Fruit fly (Drosophila melanogaster) whole organism, embryonic: ENCODE measurements around the gene CG7550.

Source experiments
- Adf1 ChIP-seq: fragments of 200-800 bp; sonication (Bioruptor generic); IDR thresholded peaks from 2 replicates; pipeline ENCODE4 v1.3.6; 2022; ENCODE audit warnings: missing biosample characterization, missing genetic modification characterization
- Blimp-1 ChIP-seq: fragments of 200-800 bp; sonication (Bioruptor generic); optimal IDR thresholded peaks from 3 replicates; lab custom pipeline; 2018; ENCODE audit warnings: missing biosample characterization, missing genetic modification characterization, mild to moderate bottlenecking, moderate library complexity, missing genetic modification reagents
- Bteb2 ChIP-seq: fragments of 200-800 bp; sonication (Bioruptor generic); optimal IDR thresholded peaks from 2 replicates; lab custom pipeline; 2016; ENCODE audit warnings: missing biosample characterization, missing genetic modification characterization
- C15 ChIP-seq: fragments of 200-800 bp; sonication (Bioruptor generic); IDR thresholded peaks from 3 replicates; pipeline ENCODE4 v1.3.6; 2022; ENCODE audit warnings: missing biosample characterization, missing genetic modification characterization
- CG11398 ChIP-seq: fragments of 200-800 bp; sonication (Bioruptor generic); optimal IDR thresholded peaks from 2 replicates; lab custom pipeline; 2016; ENCODE audit warnings: missing biosample characterization, missing genetic modification characterization
- CG11560 ChIP-seq: fragments of 200-800 bp; sonication (Bioruptor generic); IDR thresholded peaks from 3 replicates; pipeline ENCODE4 v1.3.6; 2022; ENCODE audit warnings: missing biosample characterization, missing genetic modification characterization
- CG11723 ChIP-seq: fragments of 200-800 bp; sonication (Bioruptor generic); optimal IDR thresholded peaks from 2 replicates; lab custom pipeline; 2017; ENCODE audit warnings: missing biosample characterization, mild to moderate bottlenecking, missing genetic modification characterization
- CG1647 ChIP-seq: fragments of 200-800 bp; sonication (Bioruptor generic); optimal IDR thresholded peaks from 3 replicates; lab custom pipeline; 2016; ENCODE audit warnings: missing biosample characterization, missing genetic modification characterization
- CG2120 ChIP-seq: fragments of 200-800 bp; sonication (Bioruptor generic); optimal IDR thresholded peaks from 3 replicates; lab custom pipeline; 2016; ENCODE audit warnings: missing biosample characterization, missing genetic modification characterization
- CG2129 ChIP-seq: fragments of 200-800 bp; sonication (Bioruptor generic); IDR thresholded peaks from 2 replicates; pipeline ENCODE4 v1.3.6; 2022; ENCODE audit warnings: missing biosample characterization, missing genetic modification characterization; ENCODE audit not compliant: partially characterized antibody
- CG34422 ChIP-seq: fragments of 200-800 bp; sonication (Bioruptor generic); IDR thresholded peaks from 3 replicates; pipeline ENCODE4 v1.3.6; 2022; ENCODE audit warnings: missing biosample characterization, missing genetic modification characterization
- CG4282 ChIP-seq: fragments of 200-800 bp; sonication (Bioruptor generic); optimal IDR thresholded peaks from 2 replicates; lab custom pipeline; 2016; ENCODE audit warnings: missing biosample characterization, missing genetic modification characterization
- CG6254 ChIP-seq: fragments of 200-800 bp; sonication (Bioruptor generic); optimal IDR thresholded peaks from 3 replicates; lab custom pipeline; 2017; ENCODE audit warnings: mild to moderate bottlenecking, missing biosample characterization, missing genetic modification reagents, missing genetic modification characterization
- CG6689 ChIP-seq: fragments of 200-800 bp; sonication (Bioruptor generic); IDR thresholded peaks from 2 replicates; pipeline ENCODE4 v1.3.6; 2022; ENCODE audit warnings: missing biosample characterization, missing genetic modification characterization
- CG6791 ChIP-seq: fragments of 200-800 bp; sonication (Bioruptor generic); IDR thresholded peaks from 3 replicates; pipeline ENCODE4 v1.3.6; 2022; ENCODE audit warnings: missing biosample characterization, missing genetic modification characterization; ENCODE audit not compliant: partially characterized antibody
- CG6813 ChIP-seq: fragments of 200-800 bp; sonication (Bioruptor generic); optimal IDR thresholded peaks from 2 replicates; lab custom pipeline; 2017; ENCODE audit warnings: missing biosample characterization, missing genetic modification characterization, mild to moderate bottlenecking, moderate library complexity, missing genetic modification reagents
- Dad ChIP-seq: fragments of 200-800 bp; sonication (Bioruptor generic); optimal IDR thresholded peaks from 3 replicates; lab custom pipeline; 2016; ENCODE audit warnings: missing biosample characterization, missing genetic modification characterization
- Dbx ChIP-seq: fragments of 200-800 bp; sonication (Bioruptor generic); IDR thresholded peaks from 3 replicates; pipeline ENCODE4 v1.3.6; 2022; ENCODE audit warnings: missing biosample characterization, missing genetic modification characterization
- Gsc ChIP-seq: fragments of 200-800 bp; sonication (Bioruptor generic); IDR thresholded peaks from 2 replicates; pipeline ENCODE4 v1.3.6; 2022; ENCODE audit warnings: missing biosample characterization, missing genetic modification characterization
- Neu2 ChIP-seq: fragments of 200-800 bp; sonication (Bioruptor generic); optimal IDR thresholded peaks from 3 replicates; lab custom pipeline; 2016; ENCODE audit warnings: missing biosample characterization, missing genetic modification characterization, borderline replicate concordance
- NfI ChIP-seq: fragments of 200-800 bp; sonication (Bioruptor generic); optimal IDR thresholded peaks from 3 replicates; lab custom pipeline; 2018; ENCODE audit warnings: missing biosample characterization, mild to moderate bottlenecking, missing genetic modification characterization, moderate library complexity
- Oaz ChIP-seq: fragments of 200-800 bp; sonication (Bioruptor generic); IDR thresholded peaks from 2 replicates; pipeline ENCODE4 v1.3.6; 2022; ENCODE audit warnings: missing biosample characterization, missing genetic modification characterization
- PHDP ChIP-seq: fragments of 200-800 bp; sonication (Bioruptor generic); optimal IDR thresholded peaks from 3 replicates; lab custom pipeline; 2018; ENCODE audit warnings: missing biosample characterization, mild to moderate bottlenecking, missing genetic modification characterization, moderate library complexity
- Sox102F ChIP-seq: fragments of 200-800 bp; sonication (Bioruptor generic); optimal IDR thresholded peaks from 2 replicates; lab custom pipeline; 2018; ENCODE audit warnings: missing biosample characterization, mild to moderate bottlenecking, missing genetic modification characterization, moderate library complexity
- Sry-δ ChIP-seq: fragments of 200-800 bp; sonication (Bioruptor generic); optimal IDR thresholded peaks from 2 replicates; lab custom pipeline; 2016; ENCODE audit warnings: missing biosample characterization, missing genetic modification characterization
- ac ChIP-seq: fragments of 200-800 bp; sonication (Bioruptor generic); optimal IDR thresholded peaks from 3 replicates; lab custom pipeline; 2017; ENCODE audit warnings: missing biosample characterization, mild to moderate bottlenecking, missing genetic modification characterization
- ash1 ChIP-seq: fragments of 200-800 bp; sonication (Bioruptor generic); optimal IDR thresholded peaks from 2 replicates; lab custom pipeline; 2018; ENCODE audit warnings: missing biosample characterization, mild to moderate bottlenecking, missing genetic modification characterization
- bab2 ChIP-seq: fragments of 200-800 bp; sonication (Bioruptor generic); optimal IDR thresholded peaks from 2 replicates; lab custom pipeline; 2016; ENCODE audit warnings: missing biosample characterization, missing genetic modification characterization
- chif ChIP-seq, 2 experiments: fragments of 200-800 bp; sonication (Bioruptor generic); optimal IDR thresholded peaks; 3 replicates each; lab custom pipeline; 2016; ENCODE audit warnings: missing biosample characterization in 2 of 2, missing genetic modification characterization in 2 of 2
- dmrt99B ChIP-seq: fragments of 200-800 bp; sonication (Bioruptor generic); optimal IDR thresholded peaks from 2 replicates; lab custom pipeline; 2018; ENCODE audit warnings: missing biosample characterization, mild to moderate bottlenecking, missing genetic modification characterization, moderate library complexity
- emc ChIP-seq: fragments of 200-800 bp; sonication (Bioruptor generic); optimal IDR thresholded peaks from 2 replicates; lab custom pipeline; 2016; ENCODE audit warnings: missing biosample characterization, missing genetic modification characterization
- eve ChIP-seq, 2 experiments: fragments of >200 bp; optimal IDR thresholded peaks; 2 replicates each; lab custom pipeline; 2017; ENCODE audit warnings: missing biosample characterization in 2 of 2, missing genetic modification characterization in 2 of 2
- fd102C ChIP-seq: fragments of 200-800 bp; sonication (Bioruptor generic); optimal IDR thresholded peaks from 2 replicates; lab custom pipeline; 2018; ENCODE audit warnings: missing biosample characterization, mild to moderate bottlenecking, missing genetic modification characterization, moderate library complexity
- fd96Cb ChIP-seq: fragments of 200-800 bp; sonication (Bioruptor generic); optimal IDR thresholded peaks from 2 replicates; lab custom pipeline; 2018; ENCODE audit warnings: missing biosample characterization, mild to moderate bottlenecking, missing genetic modification characterization, moderate library complexity
- gfzf ChIP-seq: fragments of 200-800 bp; sonication (Bioruptor generic); optimal IDR thresholded peaks from 2 replicates; lab custom pipeline; 2016; ENCODE audit warnings: missing biosample characterization, mild to moderate bottlenecking, missing genetic modification characterization, moderate library complexity
- grau ChIP-seq: fragments of 200-800 bp; optimal IDR thresholded peaks from 3 replicates; lab custom pipeline; 2019; ENCODE audit warnings: missing biosample characterization, mild to moderate bottlenecking, missing genetic modification characterization, moderate library complexity
- grn ChIP-seq: fragments of 200-800 bp; sonication (Bioruptor generic); optimal IDR thresholded peaks from 3 replicates; lab custom pipeline; 2017; ENCODE audit warnings: missing biosample characterization, missing genetic modification characterization
- hb ChIP-seq: fragments of 200-800 bp; sonication (Bioruptor generic); IDR thresholded peaks from 3 replicates; pipeline ENCODE4 v1.3.6; 2022; ENCODE audit warnings: missing biosample characterization, missing genetic modification characterization; ENCODE audit not compliant: partially characterized antibody
- ind ChIP-seq: fragments of 200-800 bp; sonication (Bioruptor generic); optimal IDR thresholded peaks from 3 replicates; lab custom pipeline; 2016; ENCODE audit warnings: missing biosample characterization, missing genetic modification characterization
- lilli ChIP-seq: fragments of 200-800 bp; sonication (Bioruptor generic); optimal IDR thresholded peaks from 3 replicates; lab custom pipeline; 2016; ENCODE audit warnings: missing biosample characterization, missing genetic modification characterization
- nerfin-1 ChIP-seq: fragments of 200-800 bp; sonication (Bioruptor generic); optimal IDR thresholded peaks from 3 replicates; lab custom pipeline; 2019; ENCODE audit warnings: missing biosample characterization, mild to moderate bottlenecking, missing genetic modification characterization, moderate library complexity
- p53 ChIP-seq: fragments of 200-800 bp; sonication (Bioruptor generic); optimal IDR thresholded peaks from 2 replicates; lab custom pipeline; 2016; ENCODE audit warnings: missing biosample characterization, missing genetic modification characterization
- peb ChIP-seq: fragments of 200-800 bp; sonication (Bioruptor generic); IDR thresholded peaks from 2 replicates; pipeline ENCODE4 v1.3.6; 2022; ENCODE audit warnings: missing biosample characterization, missing genetic modification characterization
- prd ChIP-seq, 3 experiments: fragments of >200 bp in 2 of 3; fragments of 200-800 bp in 1 of 3; sonication (Bioruptor generic) in 1 of 3; optimal IDR thresholded peaks in 2 of 3; IDR thresholded peaks in 1 of 3; 2 replicates in 2 of 3; 3 replicates in 1 of 3; pipeline versions ENCODE4 v1.3.6 to Lab custom; 2017 to 2022; ENCODE audit warnings: missing biosample characterization in 1 of 3, missing genetic modification characterization in 1 of 3
- sc ChIP-seq, 3 experiments: fragments of >200 bp in 2 of 3; fragments of 200-800 bp in 1 of 3; sonication (Bioruptor generic) in 1 of 3; optimal IDR thresholded peaks; 2 replicates in 2 of 3; 3 replicates in 1 of 3; lab custom pipeline; 2017; ENCODE audit warnings: mild to moderate bottlenecking in 1 of 3, missing biosample characterization in 1 of 3, missing genetic modification characterization in 1 of 3, missing genetic modification reagents in 1 of 3
- sima ChIP-seq: fragments of 200-800 bp; sonication (Bioruptor generic); optimal IDR thresholded peaks from 2 replicates; lab custom pipeline; 2016; ENCODE audit warnings: missing biosample characterization, missing genetic modification characterization
- tx ChIP-seq: fragments of 200-800 bp; sonication (Bioruptor generic); optimal IDR thresholded peaks from 2 replicates; lab custom pipeline; 2016; ENCODE audit warnings: missing biosample characterization, missing genetic modification characterization
- vnd ChIP-seq: fragments of 200-800 bp; sonication (Bioruptor generic); IDR thresholded peaks from 3 replicates; pipeline ENCODE4 v1.3.6; 2022; ENCODE audit warnings: missing biosample characterization, missing genetic modification characterization; ENCODE audit not compliant: partially characterized antibody
- z ChIP-seq: fragments of 200-800 bp; sonication (Bioruptor generic); IDR thresholded peaks from 3 replicates; pipeline ENCODE4 v1.3.6; 2022; ENCODE audit warnings: missing biosample characterization, missing genetic modification characterization
- zfh1 ChIP-seq: fragments of 200-800 bp; sonication (Bioruptor generic); IDR thresholded peaks from 3 replicates; pipeline ENCODE4 v1.3.6; 2022; ENCODE audit warnings: missing biosample characterization, missing genetic modification characterization

The CG7550 gene

DNA sequence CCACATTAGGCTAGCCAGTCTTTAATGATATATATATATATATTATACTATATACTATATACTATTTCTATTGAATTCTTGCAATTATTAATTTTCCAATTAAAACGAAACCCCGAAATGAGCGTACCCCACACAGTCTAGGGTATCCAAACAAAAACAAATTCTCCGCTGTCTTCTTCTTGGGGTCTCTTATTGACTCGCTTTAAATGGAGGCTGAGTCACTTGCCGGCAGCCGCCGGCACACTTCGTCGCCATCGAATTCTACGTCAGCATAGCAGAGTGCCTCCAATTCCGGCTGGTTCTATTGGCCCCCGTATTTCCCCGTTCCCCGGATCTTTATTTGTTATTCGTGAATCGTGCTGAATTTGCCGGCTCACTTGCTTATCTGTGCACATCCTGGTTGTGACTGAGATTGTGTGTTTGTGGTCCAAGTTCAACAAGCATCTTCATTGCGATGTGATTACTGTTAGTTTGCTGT is 29.6 kb downstream of the CG7550 start (continued):
- TF ChIP-seq lilli (GFP tag; lab: Kevin White, UChicago): no peak
- no peak for TF ChIP-seq emc (GFP tag; lab: Kevin White, UChicago)
- TF ChIP-seq bab2 (GFP tag; lab: Kevin White, UChicago): no peak
- TF ChIP-seq fd96Cb (tag; lab: Kevin White, UChicago): no peak
- TF ChIP-seq ac (GFP tag; lab: Kevin White, UChicago): no peak
- TF ChIP-seq zfh1: no peak
- TF ChIP-seq vnd (GFP tag; lab: Robert Waterston, UW): no peak
- TF ChIP-seq CG6254: no peak
- TF ChIP-seq sc (optimal IDR thresholded peaks at IDR 0.05; lab: Kevin White, UChicago): no peak
- no peak for TF ChIP-seq sc (GFP tag; optimal IDR thresholded peaks at IDR 0.05; lab: Kevin White, UChicago)
- TF ChIP-seq CG11723 (GFP tag; lab: Kevin White, UChicago): no peak
- no peak for TF ChIP-seq Bteb2 (GFP tag; lab: Kevin White, UChicago)
- TF ChIP-seq grau (tag; lab: Kevin White, UChicago): peak; percentile 59
- TF ChIP-seq p53 (GFP tag; lab: Kevin White, UChicago): no peak
- TF ChIP-seq Oaz (GFP tag; lab: Robert Waterston, UW): no peak
- peak; percentile 33 for TF ChIP-seq Sox102F (GFP tag; lab: Kevin White, UChicago)
- TF ChIP-seq CG6813: no peak
- no peak for TF ChIP-seq CG1647
- no peak for TF ChIP-seq gfzf (GFP tag; lab: Kevin White, UChicago)
- TF ChIP-seq CG11398: no peak
- no peak for TF ChIP-seq hb (GFP tag; lab: Robert Waterston, UW)
- TF ChIP-seq chif (GFP tag; optimal IDR thresholded peaks at IDR 0.05; lab: Kevin White, UChicago): no peak
- TF ChIP-seq CG2120 (GFP tag; lab: Kevin White, UChicago): peak; percentile 12
- TF ChIP-seq prd (optimal IDR thresholded peaks at IDR 0.05; lab: Kevin White, UChicago): no peak
- TF ChIP-seq prd (GFP tag; IDR thresholded peaks at IDR 0.05; lab: Robert Waterston, UW): no peak
- TF ChIP-seq Neu2 (GFP tag; lab: Kevin White, UChicago): no peak
- no peak for TF ChIP-seq CG2129 (GFP tag; lab: Robert Waterston, UW)
- TF ChIP-seq z (GFP tag; lab: Robert Waterston, UW): no peak
- no peak for TF ChIP-seq ind (GFP tag; lab: Kevin White, UChicago)
- no peak for TF ChIP-seq peb (GFP tag; lab: Robert Waterston, UW)
- peak; percentile 42 for TF ChIP-seq PHDP (tag; lab: Kevin White, UChicago)
- no peak for TF ChIP-seq grn (GFP tag; lab: Kevin White, UChicago)
- no peak for TF ChIP-seq fd102C (GFP tag; lab: Kevin White, UChicago)
- no peak for TF ChIP-seq CG6689 (GFP tag; lab: Robert Waterston, UW)
- TF ChIP-seq eve (GFP tag; optimal IDR thresholded peaks at IDR 0.05; lab: Kevin White, UChicago): no peak
- no peak for TF ChIP-seq tx (GFP tag; lab: Kevin White, UChicago)
- no peak for TF ChIP-seq Gsc
- peak; percentile 41; the same call in 1 of the 3 replicates for TF ChIP-seq CG34422 (GFP tag; lab: Robert Waterston, UW)
- TF ChIP-seq NfI (GFP tag; lab: Kevin White, UChicago): no peak
- TF ChIP-seq Adf1 (GFP tag; lab: Robert Waterston, UW): no peak; the same call in 1 of the 2 replicates
- peak; percentile 24 for TF ChIP-seq dmrt99B
- TF ChIP-seq CG11560 (tag; lab: Robert Waterston, UW): no peak
- TF ChIP-seq ash1: no peak
- no peak for TF ChIP-seq C15 (GFP tag; lab: Robert Waterston, UW)
- TF ChIP-seq Blimp-1 (GFP tag; lab: Kevin White, UChicago): no peak
- no peak for TF ChIP-seq Sry-δ (GFP tag; lab: Kevin White, UChicago)
- no peak for TF ChIP-seq nerfin-1 (tag; lab: Kevin White, UChicago)
- TF ChIP-seq Dad (GFP tag; lab: Kevin White, UChicago): no peak
- no peak for TF ChIP-seq Dbx (GFP tag; lab: Robert Waterston, UW)
- TF ChIP-seq sima (GFP tag; lab: Kevin White, UChicago): no peak
- TF ChIP-seq CG4282 (GFP tag; lab: Kevin White, UChicago): no peak
- no peak for TF ChIP-seq CG6791 (GFP tag; lab: Robert Waterston, UW)
